Fruit fly (Drosophila melanogaster) whole organism, adult: ENCODE results near the gene Hpr1.

Source experiments
- CG11617 ChIP-seq: fragments of 200-800 bp; sonication (Bioruptor generic); optimal IDR thresholded peaks from 2 replicates; lab custom pipeline; 2017; ENCODE audit warnings: mild to moderate bottlenecking, missing biosample characterization, missing genetic modification reagents, missing genetic modification characterization
- CG12768 ChIP-seq: fragments of 200-800 bp; sonication (Bioruptor generic); optimal IDR thresholded peaks from 2 replicates; lab custom pipeline; 2017; ENCODE audit warnings: missing biosample characterization, missing genetic modification characterization, mild to moderate bottlenecking, moderate library complexity, missing genetic modification reagents
- CG14711 ChIP-seq: fragments of 200-800 bp; sonication (Bioruptor generic); optimal IDR thresholded peaks from 2 replicates; lab custom pipeline; 2018; ENCODE audit warnings: missing biosample characterization, mild to moderate bottlenecking, missing genetic modification characterization, moderate library complexity
- CG1620 ChIP-seq: fragments of 200-800 bp; sonication (Bioruptor generic); optimal IDR thresholded peaks from 2 replicates; lab custom pipeline; 2016; ENCODE audit warnings: missing biosample characterization, missing genetic modification characterization
- CG33017 ChIP-seq: fragments of 200-800 bp; sonication (Bioruptor generic); optimal IDR thresholded peaks from 2 replicates; lab custom pipeline; 2018; ENCODE audit warnings: missing biosample characterization, mild to moderate bottlenecking, missing genetic modification characterization, moderate library complexity
- CG5204 ChIP-seq: fragments of 200-800 bp; sonication (Bioruptor generic); optimal IDR thresholded peaks from 2 replicates; lab custom pipeline; 2016; ENCODE audit warnings: missing biosample characterization, missing genetic modification characterization
- CG7045 ChIP-seq: fragments of 200-800 bp; sonication (Bioruptor generic); optimal IDR thresholded peaks from 2 replicates; lab custom pipeline; 2017; ENCODE audit warnings: missing biosample characterization, mild to moderate bottlenecking, missing genetic modification characterization
- CG7101 ChIP-seq: fragments of 200-800 bp; sonication (Bioruptor generic); optimal IDR thresholded peaks from 2 replicates; lab custom pipeline; 2018; ENCODE audit warnings: missing biosample characterization, mild to moderate bottlenecking, missing genetic modification characterization, moderate library complexity
- Clk ChIP-seq: fragments of 200-800 bp; sonication (Bioruptor generic); optimal IDR thresholded peaks from 2 replicates; lab custom pipeline; 2017; ENCODE audit warnings: missing biosample characterization, missing genetic modification characterization
- Crg-1 ChIP-seq: fragments of 200-800 bp; sonication (Bioruptor generic); optimal IDR thresholded peaks from 2 replicates; lab custom pipeline; 2016; ENCODE audit warnings: missing biosample characterization, missing genetic modification characterization
- Hr96 ChIP-seq: fragments of 200-800 bp; sonication (Bioruptor generic); optimal IDR thresholded peaks from 2 replicates; lab custom pipeline; 2016; ENCODE audit warnings: missing biosample characterization, missing genetic modification characterization
- Mnt ChIP-seq: fragments of 200-800 bp; sonication (Bioruptor generic); optimal IDR thresholded peaks from 2 replicates; lab custom pipeline; 2016; ENCODE audit warnings: missing biosample characterization, mild to moderate bottlenecking, missing genetic modification characterization
- bab1 ChIP-seq: fragments of 200-800 bp; sonication (Bioruptor generic); optimal IDR thresholded peaks from 3 replicates; lab custom pipeline; 2019; ENCODE audit warnings: missing biosample characterization, mild to moderate bottlenecking, missing genetic modification characterization, moderate library complexity
- cic ChIP-seq: fragments of 200-800 bp; sonication (Bioruptor generic); optimal IDR thresholded peaks from 2 replicates; lab custom pipeline; 2017; ENCODE audit warnings: missing biosample characterization, mild to moderate bottlenecking, missing genetic modification characterization, moderate library complexity
- cnc ChIP-seq, 2 experiments: fragments of >200 bp; optimal IDR thresholded peaks; 2 replicates each; lab custom pipeline; 2017
- kay ChIP-seq: fragments of 200-800 bp; sonication (Bioruptor generic); peaks from one replicate; lab custom pipeline; 2016; ENCODE audit warnings: missing biosample characterization, missing genetic modification characterization, borderline replicate concordance
- ovo ChIP-seq: fragments of 200-800 bp; sonication (Bioruptor generic); optimal IDR thresholded peaks from 2 replicates; lab custom pipeline; 2016; ENCODE audit warnings: missing biosample characterization, missing genetic modification characterization
- pad ChIP-seq: fragments of 200-800 bp; sonication (Bioruptor generic); optimal IDR thresholded peaks from 3 replicates; lab custom pipeline; 2017; ENCODE audit warnings: missing biosample characterization, missing genetic modification characterization, mild to moderate bottlenecking, moderate library complexity, missing genetic modification reagents
- tj ChIP-seq: fragments of 200-800 bp; sonication (Bioruptor generic); optimal IDR thresholded peaks from 3 replicates; lab custom pipeline; 2017; ENCODE audit warnings: missing biosample characterization, mild to moderate bottlenecking, missing genetic modification characterization, moderate library complexity
- toe ChIP-seq: fragments of 200-800 bp; sonication (Bioruptor generic); optimal IDR thresholded peaks from 2 replicates; lab custom pipeline; 2016; ENCODE audit warnings: missing biosample characterization, missing genetic modification characterization

Hpr1 gene

dm6 chr3R:5821750-5822149, 510 bp upstream of the Hpr1 start, which contains the start of gene CG46303:
TSS of gene CG46303 (plus strand) at chr3R:5821972.
- TF ChIP-seq cnc (optimal IDR thresholded peaks at IDR 0.05; lab: Kevin White, UChicago) = no peak
- TF ChIP-seq kay (GFP tag; lab: Kevin White, UChicago) = no peak
- no peak for TF ChIP-seq Hr96 (GFP tag; lab: Kevin White, UChicago)
- TF ChIP-seq Mnt (GFP tag; lab: Kevin White, UChicago) = no peak
- TF ChIP-seq bab1 (GFP tag; lab: Kevin White, UChicago) = no peak
- TF ChIP-seq cic = no peak
- no peak for TF ChIP-seq Crg-1 (GFP tag; lab: Kevin White, UChicago)
- no peak for TF ChIP-seq CG7045 (GFP tag; lab: Kevin White, UChicago)
- no peak for TF ChIP-seq ovo (GFP tag; lab: Kevin White, UChicago)
- TF ChIP-seq CG7101 (tag; lab: Kevin White, UChicago) = no peak
- TF ChIP-seq CG11617 = no peak
- no peak for TF ChIP-seq pad (GFP tag; lab: Kevin White, UChicago)
- no peak for TF ChIP-seq toe (GFP tag; lab: Kevin White, UChicago)
- TF ChIP-seq CG14711 (tag; lab: Kevin White, UChicago) = no peak
- TF ChIP-seq CG33017 (tag; lab: Kevin White, UChicago) = no peak
- no peak for TF ChIP-seq Clk (GFP tag; lab: Kevin White, UChicago)
- no peak for TF ChIP-seq tj
- TF ChIP-seq CG12768 = no peak

dm6 chr3R:5813157-5813659, 8.0 kb downstream of the Hpr1 start, which contains the start of gene CG42675:
TSS of gene CG42675 (plus strand) at chr3R:5813609.
- no peak for TF ChIP-seq CG1620 (GFP tag; lab: Kevin White, UChicago)
- no peak for TF ChIP-seq toe (GFP tag; lab: Kevin White, UChicago)
- TF ChIP-seq bab1 (GFP tag; lab: Kevin White, UChicago) = no peak
- no peak for TF ChIP-seq ovo (GFP tag; lab: Kevin White, UChicago)
- TF ChIP-seq CG33017 (tag; lab: Kevin White, UChicago) = no peak
- no peak for TF ChIP-seq Clk (GFP tag; lab: Kevin White, UChicago)
- no peak for TF ChIP-seq tj

dm6 chr3R:5801703-5802436, 19.4 kb downstream of the Hpr1 start, which contains the start of gene CG11000:
TSS of gene CG11000 (plus strand) at chr3R:5802328.
- TF ChIP-seq CG5204 (GFP tag; lab: Kevin White, UChicago) = no peak
- peak; percentile 6 for TF ChIP-seq cic

dm6 chr3R:5797709-5798108, 23.5 kb downstream of the Hpr1 start:
- TF ChIP-seq CG1620 (GFP tag; lab: Kevin White, UChicago) (no peak), CG12768 (no peak), pad (GFP tag; lab: Kevin White, UChicago) (no peak), CG7045 (GFP tag; lab: Kevin White, UChicago) (no peak), Hr96 (GFP tag; lab: Kevin White, UChicago) (no peak), Clk (GFP tag; lab: Kevin White, UChicago) (no peak), CG5204 (GFP tag; lab: Kevin White, UChicago) (no peak), CG33017 (tag; lab: Kevin White, UChicago) (no peak), CG7101 (tag; lab: Kevin White, UChicago) (no peak), toe (GFP tag; lab: Kevin White, UChicago) (no peak), ovo (GFP tag; lab: Kevin White, UChicago) (no peak), cic (no peak), Crg-1 (GFP tag; lab: Kevin White, UChicago) (no peak), CG14711 (tag; lab: Kevin White, UChicago) (no peak), tj (no peak), kay (GFP tag; lab: Kevin White, UChicago) (no peak)

dm6 chr3R:5794267-5795089, 26.8 kb downstream of the Hpr1 start, which contains the start of the genes PSMG1 and CG10979:
TSS of gene PSMG1 (minus strand) at chr3R:5794317.
TSS of gene CG10979 (plus strand) at chr3R:5794705.
- TF ChIP-seq toe (GFP tag; lab: Kevin White, UChicago) (no peak), cnc (optimal IDR thresholded peaks at IDR 0.05; lab: Kevin White, UChicago) (no peak), kay (GFP tag; lab: Kevin White, UChicago) (no peak), bab1 (GFP tag; lab: Kevin White, UChicago) (no peak), Clk (GFP tag; lab: Kevin White, UChicago) (no peak), CG5204 (GFP tag; lab: Kevin White, UChicago) (no peak), CG33017 (tag; lab: Kevin White, UChicago) (no peak), Crg-1 (GFP tag; lab: Kevin White, UChicago) (no peak), CG7101 (tag; lab: Kevin White, UChicago) (no peak), CG14711 (tag; lab: Kevin White, UChicago) (no peak), Mnt (GFP tag; lab: Kevin White, UChicago) (no peak), ovo (GFP tag; lab: Kevin White, UChicago) (no peak), cic (no peak), CG7045 (GFP tag; lab: Kevin White, UChicago) (no peak), CG1620 (GFP tag; lab: Kevin White, UChicago) (no peak), tj (no peak)
